Fruit fly (Drosophila melanogaster) whole organism, pupa: ENCODE data around the gene MED7.

Source experiments
- CG13204 ChIP-seq: fragments of 200-800 bp; sonication (Bioruptor generic); optimal IDR thresholded peaks from 2 replicates; lab custom pipeline; 2018; ENCODE audit warnings: missing biosample characterization, mild to moderate bottlenecking, missing genetic modification characterization, moderate library complexity
- CG14655 ChIP-seq: fragments of 200-800 bp; sonication (Bioruptor generic); optimal IDR thresholded peaks from 3 replicates; lab custom pipeline; 2017; ENCODE audit warnings: mild to moderate bottlenecking, missing biosample characterization, missing genetic modification reagents, missing genetic modification characterization
- CG17806 ChIP-seq: fragments of 200-800 bp; sonication (Bioruptor generic); optimal IDR thresholded peaks from 2 replicates; lab custom pipeline; 2018; ENCODE audit warnings: missing biosample characterization, mild to moderate bottlenecking, missing genetic modification characterization, moderate library complexity
- CG32121 ChIP-seq: fragments of 200-800 bp; sonication (Bioruptor generic); IDR thresholded peaks from 2 replicates; pipeline ENCODE4 v1.3.6; 2022; ENCODE audit warnings: missing biosample characterization, missing genetic modification characterization
- CG8159 ChIP-seq: fragments of 200-800 bp; sonication (Bioruptor generic); optimal IDR thresholded peaks from 3 replicates; lab custom pipeline; 2018; ENCODE audit warnings: missing biosample characterization, mild to moderate bottlenecking, missing genetic modification characterization, moderate library complexity
- CG9948 ChIP-seq: fragments of 200-800 bp; sonication (Bioruptor generic); optimal IDR thresholded peaks from 2 replicates; lab custom pipeline; 2018; ENCODE audit warnings: missing biosample characterization, mild to moderate bottlenecking, missing genetic modification characterization, moderate library complexity
- EcR ChIP-seq: fragments of 200-800 bp; sonication (Bioruptor generic); optimal IDR thresholded peaks from 3 replicates; lab custom pipeline; 2019; ENCODE audit warnings: missing biosample characterization, missing genetic modification characterization, mild to moderate bottlenecking, moderate library complexity, missing genetic modification reagents
- Ets98B ChIP-seq: fragments of 200-800 bp; sonication (Bioruptor generic); IDR thresholded peaks from 2 replicates; pipeline ENCODE4 v1.3.6; 2022; ENCODE audit warnings: missing biosample characterization, missing genetic modification characterization
- Pif1B ChIP-seq: fragments of 200-800 bp; sonication (Bioruptor generic); optimal IDR thresholded peaks from 3 replicates; lab custom pipeline; 2016; ENCODE audit warnings: missing biosample characterization, missing genetic modification characterization
- Snoo ChIP-seq: fragments of 200-800 bp; sonication (Bioruptor generic); optimal IDR thresholded peaks from 3 replicates; lab custom pipeline; 2017; ENCODE audit warnings: missing biosample characterization, mild to moderate bottlenecking, missing genetic modification characterization, inconsistent platforms
- gl ChIP-seq: fragments of 200-800 bp; sonication (Bioruptor generic); optimal IDR thresholded peaks from 2 replicates; lab custom pipeline; 2018; ENCODE audit warnings: missing biosample characterization, mild to moderate bottlenecking, missing genetic modification characterization

DNA sequence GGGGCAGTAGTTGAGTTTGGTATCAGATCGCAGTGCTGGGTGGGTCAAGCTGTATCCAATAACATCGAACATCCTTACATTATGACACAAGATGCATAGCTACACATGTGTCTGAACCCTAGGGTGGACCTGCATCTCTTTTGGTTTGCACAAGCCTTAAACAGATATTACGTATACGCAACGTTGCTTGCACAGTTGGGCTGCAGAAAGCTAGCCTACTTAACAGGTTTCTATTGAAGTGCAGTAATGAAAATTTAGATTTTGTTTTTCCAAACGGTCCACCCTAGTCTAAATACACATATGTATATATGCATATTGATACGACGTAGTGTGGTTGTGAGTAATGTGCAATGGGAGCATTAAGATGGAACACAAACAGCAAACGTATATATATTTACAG lies 14.4 kb upstream of the MED7 start:
- no peak for TF ChIP-seq Snoo (tag; lab: Kevin White, UChicago)
- TF ChIP-seq EcR (GFP tag; lab: Kevin White, UChicago) = no peak
- TF ChIP-seq CG13204 (GFP tag; lab: Kevin White, UChicago) = no peak
- peak; percentile 65 for TF ChIP-seq Ets98B (GFP tag; lab: Robert Waterston, UW)
- no peak for TF ChIP-seq CG9948 (tag; lab: Kevin White, UChicago)
- no peak for TF ChIP-seq CG17806 (tag; lab: Kevin White, UChicago)
- TF ChIP-seq CG32121 (GFP tag; lab: Robert Waterston, UW) = peak; percentile 55; the same call in 1 of the 2 replicates
- no peak for TF ChIP-seq gl (tag; lab: Kevin White, UChicago)
- TF ChIP-seq CG14655 = no peak
- TF ChIP-seq Pif1B (GFP tag; lab: Kevin White, UChicago) = peak; percentile 51
- TF ChIP-seq CG8159 = no peak
